Fruit fly (Drosophila melanogaster) whole organism, embryonic: ENCODE measurements around the gene CG42465.

ENCODE experiments used
- CG12744 ChIP-seq: fragments of 200-800 bp; sonication (Bioruptor generic); optimal IDR thresholded peaks from 2 replicates; lab custom pipeline; 2016; ENCODE audit warnings: missing biosample characterization, missing genetic modification characterization
- CG7928 ChIP-seq: fragments of 200-800 bp; sonication (Bioruptor generic); optimal IDR thresholded peaks from 2 replicates; lab custom pipeline; 2017; ENCODE audit warnings: missing biosample characterization, mild to moderate bottlenecking, missing genetic modification characterization
- CrebB ChIP-seq: fragments of 200-800 bp; sonication (Bioruptor generic); optimal IDR thresholded peaks from 3 replicates; lab custom pipeline; 2018; ENCODE audit warnings: missing biosample characterization, mild to moderate bottlenecking, missing genetic modification characterization
- D ChIP-seq, 2 experiments: fragments of 200-800 bp in 1 of 2; fragments of >200 bp in 1 of 2; sonication (Bioruptor generic) in 1 of 2; optimal IDR thresholded peaks; 2 replicates in 1 of 2; 3 replicates in 1 of 2; lab custom pipeline; 2017; ENCODE audit warnings: mild to moderate bottlenecking in 1 of 2, missing biosample characterization in 1 of 2, missing genetic modification characterization in 1 of 2, missing genetic modification reagents in 1 of 2
- HLHmδ ChIP-seq: fragments of 200-800 bp; sonication (Bioruptor generic); optimal IDR thresholded peaks from 2 replicates; lab custom pipeline; 2018; ENCODE audit warnings: missing biosample characterization, mild to moderate bottlenecking, missing genetic modification characterization, moderate library complexity
- Meics ChIP-seq: fragments of 200-800 bp; sonication (Bioruptor generic); optimal IDR thresholded peaks from 2 replicates; lab custom pipeline; 2017; ENCODE audit warnings: missing biosample characterization, mild to moderate bottlenecking, missing genetic modification characterization
- lola ChIP-seq, 3 experiments: fragments of >200 bp in 2 of 3; fragments of 200-800 bp in 1 of 3; sonication (Bioruptor generic) in 1 of 3; optimal IDR thresholded peaks; 2 replicates each; lab custom pipeline; 2017 to 2019; ENCODE audit warnings: missing biosample characterization in 3 of 3, missing genetic modification characterization in 3 of 3, mild to moderate bottlenecking in 1 of 3, moderate library complexity in 1 of 3
- nerfin-2 ChIP-seq: fragments of 200-800 bp; sonication (Bioruptor generic); IDR thresholded peaks from 2 replicates; pipeline ENCODE4 v1.3.6; 2022; ENCODE audit warnings: missing biosample characterization, missing genetic modification characterization; ENCODE audit not compliant: partially characterized antibody
- z ChIP-seq: fragments of 200-800 bp; sonication (Bioruptor generic); IDR thresholded peaks from 3 replicates; pipeline ENCODE4 v1.3.6; 2022; ENCODE audit warnings: missing biosample characterization, missing genetic modification characterization

dm6 chr2L:3701526-3701925, 1.5 kb downstream of the CG42465 start, which contains the start of gene CG43145:
- TF ChIP-seq D (optimal IDR thresholded peaks at IDR 0.05; lab: Kevin White, UChicago) (no peak), D (GFP tag; optimal IDR thresholded peaks at IDR 0.05; lab: Kevin White, UChicago) (no peak), z (GFP tag; lab: Robert Waterston, UW) (no peak), HLHmδ (GFP tag; lab: Kevin White, UChicago) (no peak), Meics (GFP tag; lab: Kevin White, UChicago) (no peak), CrebB (tag; lab: Kevin White, UChicago) (no peak), CG12744 (GFP tag; lab: Kevin White, UChicago) (no peak), lola (GFP tag; optimal IDR thresholded peaks at IDR 0.05; lab: Kevin White, UChicago) (no peak), nerfin-2 (GFP tag; lab: Robert Waterston, UW) (no peak), CG7928 (GFP tag; lab: Kevin White, UChicago) (no peak)
